Fruit fly (Drosophila melanogaster) whole organism, prepupa: ENCODE results near the gene Amacr.
A peak's percentile ranks its signal among the peaks of the same experiment; 100 is the strongest.

ENCODE experiments used
- CG10631 ChIP-seq: fragments of 200-800 bp; sonication (Bioruptor generic); optimal IDR thresholded peaks from 2 replicates; lab custom pipeline; 2016; ENCODE audit warnings: missing biosample characterization, missing genetic modification characterization
- CG11762 ChIP-seq: fragments of 200-800 bp; sonication (Bioruptor generic); optimal IDR thresholded peaks from 3 replicates; lab custom pipeline; 2016; ENCODE audit warnings: missing biosample characterization, missing genetic modification characterization; ENCODE audit not compliant: insufficient read depth
- CG1621 ChIP-seq: fragments of 200-800 bp; sonication (Bioruptor generic); optimal IDR thresholded peaks from 3 replicates; lab custom pipeline; 2018; ENCODE audit warnings: missing biosample characterization, mild to moderate bottlenecking, missing genetic modification characterization
- CG16779 ChIP-seq: fragments of 200-800 bp; sonication (Bioruptor generic); optimal IDR thresholded peaks from 3 replicates; lab custom pipeline; 2017; ENCODE audit warnings: missing biosample characterization, mild to moderate bottlenecking, missing genetic modification characterization
- CG32006 ChIP-seq: fragments of 200-800 bp; sonication (Bioruptor generic); optimal IDR thresholded peaks from 3 replicates; lab custom pipeline; 2017; ENCODE audit warnings: missing biosample characterization, mild to moderate bottlenecking, missing genetic modification characterization
- CG3919 ChIP-seq: fragments of 200-800 bp; sonication (Bioruptor generic); optimal IDR thresholded peaks from 3 replicates; lab custom pipeline; 2016; ENCODE audit warnings: missing biosample characterization, missing genetic modification characterization
- CG4318 ChIP-seq: fragments of 200-800 bp; sonication (Bioruptor generic); optimal IDR thresholded peaks from 3 replicates; lab custom pipeline; 2017; ENCODE audit warnings: missing biosample characterization, mild to moderate bottlenecking, missing genetic modification characterization
- CG6276 ChIP-seq: fragments of 200-800 bp; sonication (Bioruptor generic); optimal IDR thresholded peaks from 2 replicates; lab custom pipeline; 2017; ENCODE audit warnings: missing biosample characterization, mild to moderate bottlenecking, missing genetic modification characterization
- CG6792 ChIP-seq: fragments of 200-800 bp; sonication (Bioruptor generic); optimal IDR thresholded peaks from 3 replicates; lab custom pipeline; 2016; ENCODE audit warnings: missing biosample characterization, missing genetic modification characterization
- CG6808 ChIP-seq: fragments of 200-800 bp; sonication (Bioruptor generic); optimal IDR thresholded peaks from 3 replicates; lab custom pipeline; 2017; ENCODE audit warnings: missing biosample characterization, missing genetic modification characterization, mild to moderate bottlenecking, moderate library complexity, missing genetic modification reagents
- CG8319 ChIP-seq: fragments of 200-800 bp; sonication (Bioruptor generic); optimal IDR thresholded peaks from 3 replicates; lab custom pipeline; 2016; ENCODE audit warnings: missing biosample characterization, missing genetic modification characterization
- CG8632 ChIP-seq: fragments of 200-800 bp; sonication (Bioruptor generic); optimal IDR thresholded peaks from 3 replicates; lab custom pipeline; 2016; ENCODE audit warnings: missing biosample characterization, missing genetic modification characterization
- CG9139 ChIP-seq: fragments of 200-800 bp; sonication (Bioruptor generic); optimal IDR thresholded peaks from 3 replicates; lab custom pipeline; 2017; ENCODE audit warnings: missing biosample characterization, mild to moderate bottlenecking, missing genetic modification characterization
- Eip78C ChIP-seq: fragments of 200-800 bp; sonication (Bioruptor generic); peaks from one replicate; lab custom pipeline; 2016; ENCODE audit warnings: missing biosample characterization, missing genetic modification characterization
- Hr38 ChIP-seq: sonication (Bioruptor generic); optimal IDR thresholded peaks from 2 replicates; lab custom pipeline; 2016; ENCODE audit warnings: missing biosample characterization, missing genetic modification characterization
- Hr39 ChIP-seq: fragments of 200-800 bp; sonication (Bioruptor generic); optimal IDR thresholded peaks from 2 replicates; lab custom pipeline; 2016; ENCODE audit warnings: missing biosample characterization, missing genetic modification characterization
- Sox15 ChIP-seq: fragments of 200-800 bp; sonication (Bioruptor generic); optimal IDR thresholded peaks from 3 replicates; lab custom pipeline; 2016; ENCODE audit warnings: missing biosample characterization, missing genetic modification characterization
- acj6 ChIP-seq: fragments of 200-800 bp; sonication (Bioruptor generic); optimal IDR thresholded peaks from 3 replicates; lab custom pipeline; 2016; ENCODE audit warnings: missing biosample characterization, missing genetic modification characterization
- esn ChIP-seq: fragments of 200-800 bp; sonication (Bioruptor generic); optimal IDR thresholded peaks from 2 replicates; lab custom pipeline; 2016; ENCODE audit warnings: missing biosample characterization, mild to moderate bottlenecking, missing genetic modification characterization, moderate library complexity
- pdm3 ChIP-seq: fragments of 200-800 bp; sonication (Bioruptor generic); optimal IDR thresholded peaks from 3 replicates; lab custom pipeline; 2016; ENCODE audit warnings: missing biosample characterization, missing genetic modification characterization
- salr ChIP-seq, 2 experiments: fragments of 200-800 bp; sonication (Bioruptor generic); optimal IDR thresholded peaks; 3 replicates each; lab custom pipeline; 2016 to 2018; ENCODE audit warnings: missing biosample characterization in 2 of 2, missing genetic modification characterization in 2 of 2, mild to moderate bottlenecking in 1 of 2
- ss ChIP-seq, 2 experiments: fragments of 200-800 bp; sonication (Bioruptor generic); optimal IDR thresholded peaks; 2 replicates in 1 of 2; 3 replicates in 1 of 2; lab custom pipeline; 2017 to 2018; ENCODE audit warnings: mild to moderate bottlenecking in 2 of 2, missing biosample characterization in 2 of 2, missing genetic modification characterization in 2 of 2, moderate library complexity in 1 of 2
- svp ChIP-seq: fragments of 200-800 bp; sonication (Bioruptor generic); peaks from one replicate; lab custom pipeline; 2016; ENCODE audit warnings: missing biosample characterization, missing genetic modification characterization
- topi ChIP-seq: fragments of 200-800 bp; sonication (Bioruptor generic); optimal IDR thresholded peaks from 3 replicates; lab custom pipeline; 2016; ENCODE audit warnings: missing biosample characterization, missing genetic modification characterization
- vri ChIP-seq: fragments of 200-800 bp; sonication (Bioruptor generic); optimal IDR thresholded peaks from 3 replicates; lab custom pipeline; 2016; ENCODE audit warnings: missing biosample characterization, mild to moderate bottlenecking, missing genetic modification characterization

Amacr gene

DNA sequence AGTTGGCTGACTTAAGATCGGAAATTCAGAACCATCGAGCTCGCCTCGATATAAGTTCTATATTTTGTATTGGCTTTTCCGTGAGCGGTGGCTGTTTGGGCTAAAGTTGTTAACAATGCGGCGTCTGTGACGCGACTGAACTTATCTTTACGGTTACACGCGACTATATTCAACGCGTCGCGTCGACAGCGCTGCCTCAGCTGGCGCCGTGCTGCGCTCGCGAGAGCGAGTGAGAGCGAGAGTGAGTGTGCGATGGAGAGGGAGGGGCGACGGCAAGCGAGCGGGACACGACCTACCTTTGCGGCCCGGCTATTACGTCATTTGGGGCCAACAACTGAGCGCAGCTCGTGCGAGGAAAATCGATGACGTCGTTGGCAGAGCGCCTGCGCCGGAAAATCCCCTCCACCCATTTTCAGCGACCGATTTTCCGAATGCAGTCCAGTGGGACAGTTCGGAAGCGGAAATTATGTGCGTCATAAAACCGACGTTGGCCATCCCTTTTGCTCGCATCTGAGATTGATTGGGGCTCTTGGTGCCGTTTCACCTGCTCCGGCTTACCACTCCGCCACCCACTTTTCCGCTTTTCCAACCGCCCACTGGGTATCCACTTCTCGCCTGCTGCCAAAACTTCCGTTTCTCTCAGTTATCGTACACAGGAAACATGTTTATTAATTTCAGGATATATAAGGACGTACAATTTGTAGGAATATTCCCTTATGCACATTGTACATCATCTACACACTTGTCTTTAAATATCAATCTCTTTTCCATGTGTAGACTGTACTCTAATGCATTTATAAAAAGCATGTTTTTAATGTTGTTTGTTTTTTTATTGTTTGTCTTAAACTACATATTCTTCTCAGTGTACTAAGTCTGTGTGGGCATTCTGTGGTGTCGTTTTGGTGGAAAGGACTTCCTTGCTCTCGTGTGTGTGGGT lies 37.4 kb downstream of the Amacr start, which contains the start of gene Hr38 (continued):
- TF ChIP-seq salr (GFP tag; optimal IDR thresholded peaks at IDR 0.05; lab: Kevin White, UChicago) (no peak), esn (GFP tag; lab: Kevin White, UChicago) (no peak), CG32006 (GFP tag; lab: Kevin White, UChicago) (peak; percentile 42), Eip78C (peak; percentile 58), CG6808 (GFP tag; lab: Kevin White, UChicago) (no peak), CG16779 (peak; percentile 17), CG3919 (GFP tag; lab: Kevin White, UChicago) (peak; percentile 26), CG6276 (GFP tag; lab: Kevin White, UChicago) (no peak), CG8319 (GFP tag; lab: Kevin White, UChicago) (no peak), svp (GFP tag; lab: Kevin White, UChicago) (peak; percentile 81), CG6792 (GFP tag; lab: Kevin White, UChicago) (no peak), acj6 (no peak), CG8632 (GFP tag; lab: Kevin White, UChicago) (no peak), pdm3 (GFP tag; lab: Kevin White, UChicago) (peak; percentile 6), Sox15 (GFP tag; lab: Kevin White, UChicago) (no peak), CG10631 (no peak)
- TF ChIP-seq, all 60 proteins: peak for 15

- TF ChIP-seq CG16779 (no peak), CG4318 (GFP tag; lab: Kevin White, UChicago) (no peak), CG8319 (GFP tag; lab: Kevin White, UChicago) (no peak), vri (GFP tag; lab: Kevin White, UChicago) (no peak), CG1621 (tag; lab: Kevin White, UChicago) (no peak), CG11762 (GFP tag; lab: Kevin White, UChicago) (no peak), CG9139 (GFP tag; lab: Kevin White, UChicago) (no peak), Eip78C (no peak)
- TF ChIP-seq, all 60 proteins: peak for 0
Measured at dm6 chr2L:20705869-20706368, 46.2 kb downstream of the Amacr start.

DNA sequence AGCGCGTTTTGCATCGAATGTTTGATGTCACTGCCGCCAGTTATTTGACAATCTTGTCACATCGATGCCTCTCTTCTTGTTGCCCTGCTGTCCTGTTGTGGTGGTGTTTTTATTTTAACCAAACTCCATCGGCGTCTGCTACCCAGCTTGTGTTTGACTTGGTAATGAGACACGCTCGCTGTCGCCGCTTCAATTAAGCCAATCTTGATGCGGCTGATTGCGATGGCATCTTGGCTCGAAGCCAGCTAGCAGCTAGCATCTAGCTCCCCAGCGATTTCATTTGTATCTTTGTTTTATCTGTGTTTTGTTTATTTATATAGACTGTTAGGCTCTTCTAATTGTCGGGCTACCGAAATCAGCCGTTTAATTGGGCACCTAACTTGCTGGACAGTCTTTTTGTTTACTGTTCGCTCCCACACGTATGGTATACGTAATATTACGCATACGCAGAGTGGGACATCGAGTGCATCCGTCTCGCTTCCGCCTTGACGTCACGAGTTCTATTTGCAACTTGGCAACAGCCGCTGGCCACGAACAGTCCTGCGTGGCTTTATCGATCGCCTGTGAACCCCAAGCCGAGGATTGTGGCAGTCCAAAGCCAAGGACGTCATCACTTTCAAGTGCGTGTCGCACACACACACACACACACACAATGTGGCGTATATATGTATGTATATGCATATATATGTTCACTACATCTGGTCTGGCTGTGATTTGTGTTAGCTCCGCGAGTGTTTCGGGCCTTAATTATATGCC lies 47.5 kb downstream of the Amacr start:
- TF ChIP-seq topi (GFP tag; lab: Kevin White, UChicago) (no peak), CG32006 (GFP tag; lab: Kevin White, UChicago) (no peak), ss (GFP tag; optimal IDR thresholded peaks at IDR 0.05; lab: Kevin White, UChicago) (peak in 1 of 2 experiments; percentile 19), Hr39 (GFP tag; lab: Kevin White, UChicago) (no peak), Hr38 (GFP tag; lab: Kevin White, UChicago) (no peak)
- TF ChIP-seq, all 60 proteins: peak for 1
